Fruit fly (Drosophila melanogaster): ENCODE measurements around the gene Tsp.
A peak's percentile ranks its signal among the peaks of the same experiment; 100 is the strongest.

Tsp gene

dm6 chr2L:6698387-6698786 is 10.5 kb downstream of the Tsp start (continued):
- no peak for TF ChIP-seq MTF-1 (GFP tag; optimal IDR thresholded peaks at IDR 0.05; ENCODE audit: borderline replicate concordance)
- TF ChIP-seq CG17186 (GFP tag; optimal IDR thresholded peaks at IDR 0.05) = no peak
- peak; percentile 54 for TF ChIP-seq CG4424 (GFP tag; optimal IDR thresholded peaks at IDR 0.05)
- TF ChIP-seq NC2α (GFP tag; optimal IDR thresholded peaks at IDR 0.05) = no peak
- peak; percentile 67 for TF ChIP-seq ci (GFP tag; IDR thresholded peaks at IDR 0.05)
- TF ChIP-seq NFAT (GFP tag; IDR thresholded peaks at IDR 0.05) = no peak
- TF ChIP-seq rib (GFP tag; IDR thresholded peaks at IDR 0.05) = no peak
- TF ChIP-seq CG17802 (tag; optimal IDR thresholded peaks at IDR 0.05) = no peak
- TF ChIP-seq Oli (tag; optimal IDR thresholded peaks at IDR 0.05) = peak; percentile 53
- TF ChIP-seq lilli (GFP tag; optimal IDR thresholded peaks at IDR 0.05) = peak; percentile 44
- no peak for TF ChIP-seq CG8089 (GFP tag; optimal IDR thresholded peaks at IDR 0.05)
- TF ChIP-seq CG7271 (tag; optimal IDR thresholded peaks at IDR 0.05) = no peak
- TF ChIP-seq Ets97D (GFP tag; optimal IDR thresholded peaks at IDR 0.05) = no peak
- peak; percentile 20; the same call in 1 of the 3 replicates for TF ChIP-seq CG11695 (GFP tag; IDR thresholded peaks at IDR 0.05)
- no peak for TF ChIP-seq CG3065 (GFP tag; optimal IDR thresholded peaks at IDR 0.05)
- no peak for TF ChIP-seq CG8944 (GFP tag; optimal IDR thresholded peaks at IDR 0.05)
- no peak for TF ChIP-seq org-1 (GFP tag; optimal IDR thresholded peaks at IDR 0.05)
- TF ChIP-seq Pdp1 (GFP tag; optimal IDR thresholded peaks at IDR 0.05) = peak; percentile 13 to 39
- TF ChIP-seq tap (tag; optimal IDR thresholded peaks at IDR 0.05) = peak; percentile 37
- peak; percentile 29; the same call in 1 of the 2 replicates for TF ChIP-seq E2f2 (GFP tag; IDR thresholded peaks at IDR 0.05)
- TF ChIP-seq CG12104 (GFP tag; optimal IDR thresholded peaks at IDR 0.05) = no peak
- peak; percentile 4 for TF ChIP-seq CG18599 (GFP tag; optimal IDR thresholded peaks at IDR 0.05)
- TF ChIP-seq cas (GFP tag; IDR thresholded peaks at IDR 0.05) = no peak
- TF ChIP-seq CG6272 (GFP tag; IDR thresholded peaks at IDR 0.05) = no peak
- peak; percentile 13 for TF ChIP-seq ATbp (GFP tag; optimal IDR thresholded peaks at IDR 0.05)
- TF ChIP-seq CG4404 (GFP tag; IDR thresholded peaks at IDR 0.05) = peak; percentile 56
- no peak for TF ChIP-seq CG13624 (GFP tag; optimal IDR thresholded peaks at IDR 0.05)
- no peak for TF ChIP-seq D19B (GFP tag; optimal IDR thresholded peaks at IDR 0.05)
- no peak for TF ChIP-seq Bteb2 (GFP tag; optimal IDR thresholded peaks at IDR 0.05)
- TF ChIP-seq onecut (GFP tag; IDR thresholded peaks at IDR 0.05) = no peak
- peak; percentile 2 for TF ChIP-seq CG13123 (GFP tag; optimal IDR thresholded peaks at IDR 0.05)
- TF ChIP-seq Dip2 (GFP tag; IDR thresholded peaks at IDR 0.05) = no peak
- no peak for TF ChIP-seq CG30431 (GFP tag; optimal IDR thresholded peaks at IDR 0.05)
- TF ChIP-seq Hr51 (GFP tag; optimal IDR thresholded peaks at IDR 0.05) = peak in 1 of 2 experiments; percentile 63
- peak; percentile 3 for TF ChIP-seq gsb-n (tag; optimal IDR thresholded peaks at IDR 0.05)
- peak; percentile 40 for TF ChIP-seq CG12391 (tag; optimal IDR thresholded peaks at IDR 0.05)
- peak; percentile 29 for TF ChIP-seq PHDP (tag; optimal IDR thresholded peaks at IDR 0.05)
- TF ChIP-seq CG7556 (GFP tag; optimal IDR thresholded peaks at IDR 0.05) = peak; percentile 21
- TF ChIP-seq CG6254 (GFP tag; optimal IDR thresholded peaks at IDR 0.05) = no peak
- TF ChIP-seq Ptx1 (GFP tag; IDR thresholded peaks at IDR 0.05) = peak; percentile 72
- TF ChIP-seq CG6791 (GFP tag; IDR thresholded peaks at IDR 0.05; ENCODE audit: partially characterized antibody) = no peak
- TF ChIP-seq nau (GFP tag; optimal IDR thresholded peaks at IDR 0.05) = no peak
- no peak for TF ChIP-seq CG6813 (GFP tag; optimal IDR thresholded peaks at IDR 0.05)
- TF ChIP-seq Aef1 (GFP tag; IDR thresholded peaks at IDR 0.05) = peak; percentile 54; the same call in 2 of the 3 replicates
- no peak for TF ChIP-seq CG42726 (GFP tag; IDR thresholded peaks at IDR 0.05; ENCODE audit: partially characterized antibody)
- TF ChIP-seq usp (GFP tag; optimal IDR thresholded peaks at IDR 0.05) = no peak
- TF ChIP-seq Xrp1 (GFP tag; IDR thresholded peaks at IDR 0.05) = peak; percentile 68
- TF ChIP-seq Bdp1 (GFP tag; optimal IDR thresholded peaks at IDR 0.05) = no peak
- no peak for TF ChIP-seq CG4617 (GFP tag; optimal IDR thresholded peaks at IDR 0.05; ENCODE audit: borderline replicate concordance)
- 0 out of 3 replicates have a peak, but pooled peaks have one; percentile 12 for TF ChIP-seq CG7357 (GFP tag; IDR thresholded peaks at IDR 0.05)
- no peak for TF ChIP-seq mld (GFP tag; IDR thresholded peaks at IDR 0.05; ENCODE audit: partially characterized antibody)
